Worm (Caenorhabditis elegans) whole organism, L4 larva: ENCODE data around the gene Y39G8B.10.
A peak's percentile ranks its signal among the peaks of the same experiment; 100 is the strongest.

Experiments
- aly-2 ChIP-seq: sonication (generic microtip); optimal IDR thresholded peaks from 2 replicates; lab custom pipeline; 2018; ENCODE audit warnings: missing biosample characterization, missing genetic modification characterization
- ama-1 ChIP-seq: fragments of 150-350 bp; optimal IDR thresholded peaks from 2 replicates; lab custom pipeline; 2014; ENCODE audit warnings: inconsistent platforms, mixed read lengths
- ctbp-1 ChIP-seq: fragments of 200-800 bp; sonication (Bioruptor generic); IDR thresholded peaks from 2 replicates; pipeline ENCODE4 v1.3.6; 2022; ENCODE audit warnings: missing genetic modification reagents, missing genetic modification characterization, missing compliant biosample characterization
- daf-12 ChIP-seq: fragments of 150-350 bp; optimal IDR thresholded peaks from 2 replicates; lab custom pipeline; 2014; ENCODE audit warnings: missing biosample characterization, missing genetic modification reagents, missing genetic modification characterization
- hmg-1.1 ChIP-seq: fragments of 200-800 bp; sonication (Bioruptor generic); IDR thresholded peaks from 2 replicates; pipeline ENCODE4 v1.3.6; 2022; ENCODE audit warnings: missing genetic modification reagents, missing genetic modification characterization, missing compliant biosample characterization
- lin-13 ChIP-seq: fragments of 150-350 bp; optimal IDR thresholded peaks from 2 replicates; lab custom pipeline; 2014; ENCODE audit warnings: missing biosample characterization, missing genetic modification reagents, missing genetic modification characterization
- lsy-2 ChIP-seq, 2 experiments: fragments of 150-350 bp in 1 of 2; sonication (generic microtip) in 1 of 2; optimal IDR thresholded peaks; 2 replicates each; lab custom pipeline; 2014 to 2017; ENCODE audit warnings: missing biosample characterization in 2 of 2, missing genetic modification characterization in 2 of 2
- nhr-6 ChIP-seq: fragments of 150-350 bp; optimal IDR thresholded peaks from 2 replicates; lab custom pipeline; 2014; ENCODE audit warnings: missing biosample characterization, missing genetic modification characterization
- rbr-2 ChIP-seq: sonication (generic microtip); optimal IDR thresholded peaks from 2 replicates; lab custom pipeline; 2016; ENCODE audit warnings: missing genotype, missing genetic modification characterization, missing compliant biosample characterization
- spr-1 ChIP-seq: sonication (generic microtip); optimal IDR thresholded peaks from 2 replicates; lab custom pipeline; 2016; ENCODE audit warnings: mild to moderate bottlenecking, missing genetic modification characterization, missing compliant biosample characterization
- spr-3 ChIP-seq: fragments of 200-800 bp; sonication (Bioruptor generic); optimal IDR thresholded peaks from 2 replicates; lab custom pipeline; 2018; ENCODE audit warnings: mild to moderate bottlenecking, missing genetic modification characterization, missing compliant biosample characterization
- unc-130 ChIP-seq: sonication (generic microtip); optimal IDR thresholded peaks from 2 replicates; lab custom pipeline; 2016; ENCODE audit warnings: missing genetic modification reagents, missing genetic modification characterization, missing compliant biosample characterization
- unc-62 ChIP-seq, 3 experiments: fragments of 150-350 bp in 1 of 3; sonication (generic microtip); optimal IDR thresholded peaks in 2 of 3; peaks in 1 of 3; 1 replicate in 1 of 3; 2 replicates in 2 of 3; lab custom pipeline; 2014 to 2017; ENCODE audit warnings: missing biosample characterization in 3 of 3, missing genetic modification characterization in 3 of 3, missing genetic modification reagents in 3 of 3, missing genotype in 1 of 3

ce11 chrII:13939531-13939930 is 43.4 kb downstream of the Y39G8B.10 start, which contains the start of gene W07G1.1:
- TF ChIP-seq aly-2 (no peak), rbr-2 (no peak), daf-12 (tag; lab: Kevin White, UChicago) (no peak), unc-62 (GFP tag; optimal IDR thresholded peaks at IDR 0.05 in 1 of 2; lab: Kevin White, UChicago) (peak in 1 of 2 experiments; percentile 15), unc-62 (tag; optimal IDR thresholded peaks at IDR 0.05; lab: Kevin White, UChicago) (no peak), unc-130 (GFP tag; lab: Kevin White, UChicago) (no peak), spr-3 (no peak), lin-13 (GFP tag; lab: Kevin White, UChicago) (no peak), ctbp-1 (GFP tag; lab: Robert Waterston, UW) (no peak), ama-1 (lab: Kevin White, UChicago) (no peak), spr-1 (tag; lab: Kevin White, UChicago) (no peak), nhr-6 (tag; lab: Kevin White, UChicago) (no peak), hmg-1.1 (GFP tag; lab: Robert Waterston, UW) (no peak), lsy-2 (tag; optimal IDR thresholded peaks at IDR 0.05; lab: Kevin White, UChicago) (no peak)
